Worm (Caenorhabditis elegans) whole organism, early embryonic: ENCODE measurements around the gene Y48A5A.3.

Experiments
- F13C5.2 ChIP-seq: sonication (generic microtip); optimal IDR thresholded peaks from 2 replicates; lab custom pipeline; 2017; ENCODE audit warnings: mild to moderate bottlenecking, missing genetic modification characterization, inconsistent platforms, missing compliant biosample characterization
- ama-1 ChIP-seq: fragments of 150-350 bp; optimal IDR thresholded peaks from 2 replicates; lab custom pipeline; 2014
- ceh-36 ChIP-seq: sonication (generic microtip); optimal IDR thresholded peaks from 2 replicates; lab custom pipeline; 2016; ENCODE audit warnings: missing genetic modification characterization, inconsistent platforms, missing compliant biosample characterization
- ets-7 ChIP-seq: sonication (generic microtip); optimal IDR thresholded peaks from 2 replicates; lab custom pipeline; 2016; ENCODE audit warnings: missing genotype, missing genetic modification characterization, missing compliant biosample characterization
- flt-1 ChIP-seq: fragments of 200-800 bp; sonication (Bioruptor generic); IDR thresholded peaks from 2 replicates; pipeline ENCODE4 v1.3.6; 2022; ENCODE audit warnings: missing genetic modification characterization, missing compliant biosample characterization
- hmbx-1 ChIP-seq: sonication (generic microtip); optimal IDR thresholded peaks from 2 replicates; lab custom pipeline; 2016; ENCODE audit warnings: mild to moderate bottlenecking, missing genetic modification characterization, missing compliant biosample characterization
- hmg-4 ChIP-seq: fragments of 200-800 bp; sonication (Bioruptor generic); optimal IDR thresholded peaks from 2 replicates; lab custom pipeline; 2018; ENCODE audit warnings: mild to moderate bottlenecking, missing genetic modification characterization, missing compliant biosample characterization
- pes-1 ChIP-seq: fragments of 200-800 bp; sonication (Bioruptor generic); IDR thresholded peaks from 2 replicates; pipeline ENCODE4 v1.3.6; 2022; ENCODE audit warnings: missing genetic modification reagents, missing genetic modification characterization, missing compliant biosample characterization
- tbx-11 ChIP-seq: fragments of 200-800 bp; sonication (Bioruptor generic); IDR thresholded peaks from 2 replicates; pipeline ENCODE4 v1.3.6; 2022; ENCODE audit warnings: missing genetic modification characterization, missing compliant biosample characterization
- tbx-37 ChIP-seq: fragments of 200-800 bp; sonication (Bioruptor generic); conservative IDR thresholded peaks from 2 replicates; pipeline ENCODE4 v1.3.6; 2022; ENCODE audit warnings: missing genetic modification reagents, missing genetic modification characterization, missing compliant biosample characterization
- tra-4 ChIP-seq: sonication (generic microtip); optimal IDR thresholded peaks from 2 replicates; lab custom pipeline; 2017; ENCODE audit warnings: missing genetic modification characterization, missing compliant biosample characterization

- no peak for TF ChIP-seq flt-1 (GFP tag; lab: Robert Waterston, UW)
- TF ChIP-seq ama-1 (lab: Kevin White, UChicago) = no peak
- TF ChIP-seq hmbx-1 = no peak
- TF ChIP-seq ceh-36 = no peak
- no peak for TF ChIP-seq pes-1 (GFP tag; lab: Robert Waterston, UW)
- no peak for TF ChIP-seq hmg-4 (GFP tag; lab: Kevin White, UChicago)
- no peak for TF ChIP-seq tra-4 (tag; lab: Kevin White, UChicago)
- no peak for TF ChIP-seq F13C5.2 (tag; lab: Kevin White, UChicago)
- no peak for TF ChIP-seq tbx-11 (GFP tag; lab: Robert Waterston, UW)
- TF ChIP-seq tbx-37 = no peak
- no peak for TF ChIP-seq ets-7 (tag; lab: Kevin White, UChicago)
Measured at ce11 chrIV:1997762-1998161, 28.2 kb downstream of the Y48A5A.3 start.
